Worm (Caenorhabditis elegans) whole organism, dauer: ENCODE data around the gene dnj-23.

Experiments used
- unc-62 ChIP-seq: sonication (generic microtip); optimal IDR thresholded peaks from 2 replicates; lab custom pipeline; 2017; ENCODE audit warnings: missing biosample characterization, missing genetic modification reagents, missing genetic modification characterization

Gene dnj-23

DNA sequence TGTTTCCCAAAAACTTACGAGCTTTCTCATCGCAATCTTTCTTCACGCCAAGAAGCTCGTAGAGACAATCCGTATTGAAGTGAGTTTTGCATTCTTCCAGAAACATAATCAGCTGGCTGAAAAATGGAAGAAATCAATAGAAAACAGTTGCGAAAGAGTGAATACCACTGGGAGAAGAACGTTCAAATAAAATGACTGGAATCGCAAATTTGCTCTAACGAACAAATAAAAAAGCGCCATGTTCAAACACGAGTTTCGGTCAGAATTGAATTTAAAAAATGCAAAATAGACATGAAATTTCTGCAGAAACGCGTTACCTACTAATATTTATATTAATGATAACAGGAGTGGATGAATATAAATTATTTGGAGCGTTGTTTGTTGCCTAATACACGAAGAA is at the start of gene dnj-23:
dnj-23 (minus strand) TSS at position 158 of the 400 bp plus-strand sequence.
- no peak for TF ChIP-seq unc-62 (GFP tag; lab: Kevin White, UChicago)

DNA sequence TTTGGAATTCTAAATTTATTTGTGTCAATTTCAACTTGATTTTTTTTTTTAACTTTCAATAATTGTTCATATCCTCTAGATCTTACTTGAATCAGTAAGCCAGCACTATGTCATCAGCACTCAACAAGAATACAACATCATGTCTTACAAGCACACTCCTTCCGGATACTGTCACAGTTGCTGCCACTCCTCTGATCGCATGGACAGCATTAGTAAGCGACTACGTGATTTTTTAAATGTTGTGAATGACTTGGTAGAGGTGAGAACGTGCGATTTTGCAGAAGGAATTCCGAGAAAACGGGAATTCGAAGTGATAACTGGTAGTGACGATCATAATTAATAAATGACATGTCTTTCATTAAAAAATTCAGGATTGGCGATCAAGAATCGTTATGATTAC is 49.6 kb upstream of the dnj-23 start, which contains the start of gene oac-54:
oac-54 (plus strand) TSS at position 83 of the 400 bp plus-strand sequence.
- no peak for TF ChIP-seq unc-62 (GFP tag; lab: Kevin White, UChicago)

DNA sequence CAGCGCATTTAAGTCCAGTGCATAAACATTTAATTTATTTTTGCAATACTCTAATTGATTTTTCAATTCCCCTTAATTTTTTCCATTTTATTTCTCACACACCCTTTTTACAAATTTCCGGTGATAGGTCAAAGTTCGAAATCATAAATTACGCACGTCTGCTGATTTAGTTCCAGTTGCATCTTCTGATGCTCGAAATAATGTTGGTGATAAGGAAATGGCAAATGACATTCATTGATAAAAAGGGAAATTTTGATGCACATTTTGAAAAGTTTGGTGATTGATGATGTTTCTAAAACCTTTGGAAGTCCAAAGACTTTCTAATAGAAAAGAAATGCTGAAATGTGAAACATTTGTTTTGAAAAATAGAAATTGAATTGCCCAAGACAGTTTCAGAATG is 48.7 kb upstream of the dnj-23 start:
- no peak for TF ChIP-seq unc-62 (GFP tag; lab: Kevin White, UChicago)

DNA sequence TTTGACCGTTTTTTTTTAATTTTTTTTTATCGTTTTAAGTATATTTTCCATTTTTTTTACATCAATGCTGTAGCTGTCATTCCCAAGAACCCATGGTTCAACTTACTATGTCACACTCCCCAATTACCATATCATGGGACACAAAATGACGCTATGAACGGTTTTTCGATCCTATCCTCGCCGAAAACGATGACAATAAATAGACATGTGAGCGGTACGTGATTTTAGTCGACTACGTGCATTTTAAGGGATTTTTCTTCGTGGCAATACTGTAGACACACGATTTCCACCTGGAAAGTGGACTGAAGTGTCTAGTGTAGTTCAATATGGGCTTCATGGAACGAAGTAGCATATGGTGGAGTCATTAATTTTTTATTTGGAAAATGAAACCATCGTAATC is 47.9 kb upstream of the dnj-23 start:
- TF ChIP-seq unc-62 (GFP tag; lab: Kevin White, UChicago): no peak

DNA sequence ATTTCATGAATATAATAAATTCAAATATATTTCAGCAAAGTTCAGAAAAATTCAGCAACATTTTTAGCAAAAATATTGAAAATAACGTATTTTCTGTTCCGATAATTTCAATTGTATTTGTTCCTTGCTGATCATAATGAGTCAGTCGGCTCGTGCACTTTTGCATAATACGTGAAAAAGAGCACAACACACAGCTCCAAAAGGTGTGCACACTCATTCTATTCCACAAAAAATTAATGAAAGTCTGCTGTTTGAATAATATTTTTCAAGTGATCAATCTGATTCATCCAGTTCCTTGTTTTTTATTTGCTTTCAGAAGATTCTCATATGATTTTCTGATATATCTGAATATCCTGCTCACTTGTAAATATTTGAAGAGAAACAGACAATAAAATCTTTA is 45.9 kb upstream of the dnj-23 start:
- TF ChIP-seq unc-62 (GFP tag; lab: Kevin White, UChicago): no peak

DNA sequence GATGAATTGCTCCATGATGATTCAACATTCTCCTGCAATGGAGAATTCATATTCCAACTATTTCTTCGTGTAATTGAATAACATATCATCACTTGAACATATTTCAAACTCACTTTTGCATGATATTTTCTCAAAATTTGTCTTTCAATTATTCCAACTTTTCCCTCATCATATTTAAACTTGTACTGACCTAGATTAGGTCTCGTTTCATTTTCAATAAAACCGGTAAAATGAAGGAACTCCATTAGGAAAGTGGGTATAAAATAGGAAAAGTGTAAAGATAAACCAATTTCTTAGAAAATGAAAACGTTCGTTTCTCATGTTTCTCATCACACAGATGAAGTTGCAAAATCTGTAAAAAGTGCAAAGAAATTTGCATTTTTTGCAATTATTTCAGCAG is 43.8 kb upstream of the dnj-23 start, which contains the start of gene col-78:
col-78 (plus strand) TSS at position 301 of the 400 bp plus-strand sequence.
- no peak for TF ChIP-seq unc-62 (GFP tag; lab: Kevin White, UChicago)

DNA sequence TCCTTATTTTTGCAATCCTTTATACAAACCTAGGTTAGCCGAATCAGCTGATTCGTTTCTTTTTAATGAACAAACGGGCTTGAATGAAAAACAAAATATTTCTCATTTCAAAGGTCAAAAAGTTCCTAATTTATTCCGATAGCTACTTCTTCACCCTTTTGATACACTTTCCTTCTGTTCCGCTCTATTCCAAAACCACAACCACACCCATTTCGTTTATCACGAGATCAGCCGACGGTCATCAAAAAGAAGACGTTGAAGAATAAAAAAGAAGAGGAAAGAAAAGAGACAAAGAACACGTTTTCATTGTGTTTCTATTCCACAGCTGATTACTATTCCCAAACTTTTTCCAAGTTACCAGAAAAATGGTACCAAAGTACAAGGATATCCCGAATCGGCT is 39.7 kb upstream of the dnj-23 start:
- no peak for TF ChIP-seq unc-62 (GFP tag; lab: Kevin White, UChicago)

DNA sequence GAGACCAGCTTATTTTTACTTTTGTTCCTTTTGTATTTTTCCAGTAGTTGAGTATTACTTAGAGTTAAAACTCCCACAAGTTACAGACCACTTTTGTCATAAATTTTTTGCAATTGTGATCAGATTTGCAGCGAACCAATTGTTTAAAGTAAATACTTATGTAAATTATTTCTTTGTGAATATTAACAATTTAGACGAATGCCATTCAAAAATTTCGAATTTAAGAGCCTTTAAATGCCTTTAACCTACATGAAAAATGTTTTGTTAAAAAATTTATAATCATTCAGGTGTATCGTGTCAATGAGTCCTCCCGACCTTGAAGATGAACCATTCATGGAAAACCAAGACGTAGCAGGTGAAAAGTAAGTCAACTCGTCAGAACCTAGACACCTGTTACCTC is 37.6 kb upstream of the dnj-23 start, which contains the start of gene W07A12.4:
W07A12.4 (plus strand) TSS at position 301 of the 400 bp plus-strand sequence.
- TF ChIP-seq unc-62 (GFP tag; lab: Kevin White, UChicago): no peak

DNA sequence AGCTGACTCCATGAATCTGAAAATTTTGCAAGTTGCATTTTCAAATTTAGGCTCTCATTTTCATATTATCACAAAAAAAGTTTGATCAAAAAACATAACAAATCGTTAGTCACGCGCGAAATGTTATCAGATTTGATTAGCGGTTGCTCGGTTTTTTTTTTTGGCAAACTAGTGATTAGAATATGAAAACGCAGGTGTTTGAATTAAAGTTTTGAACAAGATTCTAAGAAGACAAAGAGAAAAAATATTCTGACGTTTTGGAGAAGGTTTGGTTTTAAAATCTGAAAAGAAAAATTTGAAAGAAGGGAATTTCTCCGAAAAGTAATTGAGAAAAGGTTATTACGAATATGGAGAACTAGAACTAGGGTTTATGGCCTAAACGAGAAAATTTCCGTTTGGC is 36.0 kb upstream of the dnj-23 start:
- no peak for TF ChIP-seq unc-62 (GFP tag; lab: Kevin White, UChicago)

DNA sequence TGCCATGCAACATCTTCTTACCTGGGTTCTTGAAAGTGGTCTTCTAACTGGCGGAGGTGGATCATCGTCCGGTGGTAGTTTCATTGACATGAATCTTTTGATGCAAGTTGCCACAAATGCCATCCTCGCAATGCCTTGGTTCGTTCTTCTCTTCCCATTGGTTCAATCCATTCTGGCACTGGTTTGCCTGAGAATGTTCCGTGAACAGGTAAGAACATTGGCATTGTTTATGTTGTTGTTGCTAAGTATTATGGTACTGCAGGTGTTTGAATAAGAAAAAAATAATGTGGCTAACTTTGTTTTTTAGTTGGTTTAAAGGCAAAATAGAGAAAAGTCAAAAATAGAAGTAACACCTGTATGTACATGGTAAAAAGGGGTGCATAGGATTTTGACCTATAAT is 35.4 kb upstream of the dnj-23 start:
- TF ChIP-seq unc-62 (GFP tag; lab: Kevin White, UChicago): no peak

DNA sequence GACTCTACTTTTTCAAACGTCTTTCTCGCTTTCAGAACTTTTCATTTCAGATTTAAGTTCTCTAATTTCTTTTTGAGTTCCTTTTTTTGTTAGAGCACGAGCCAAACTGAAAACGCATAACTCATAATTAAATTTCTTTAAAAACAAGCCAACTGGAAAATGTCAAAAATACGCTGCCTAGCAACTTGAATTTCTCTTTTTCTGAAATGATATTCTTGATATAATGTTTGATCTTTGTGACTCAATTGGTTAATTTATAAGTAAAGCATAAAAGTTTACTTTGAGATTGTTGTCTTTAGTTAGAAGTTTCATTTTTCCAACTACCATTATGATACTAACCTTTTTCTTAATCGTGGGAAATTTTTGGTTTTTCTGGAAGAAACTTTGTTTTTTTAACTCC is 32.7 kb upstream of the dnj-23 start:
- no peak for TF ChIP-seq unc-62 (GFP tag; lab: Kevin White, UChicago)

DNA sequence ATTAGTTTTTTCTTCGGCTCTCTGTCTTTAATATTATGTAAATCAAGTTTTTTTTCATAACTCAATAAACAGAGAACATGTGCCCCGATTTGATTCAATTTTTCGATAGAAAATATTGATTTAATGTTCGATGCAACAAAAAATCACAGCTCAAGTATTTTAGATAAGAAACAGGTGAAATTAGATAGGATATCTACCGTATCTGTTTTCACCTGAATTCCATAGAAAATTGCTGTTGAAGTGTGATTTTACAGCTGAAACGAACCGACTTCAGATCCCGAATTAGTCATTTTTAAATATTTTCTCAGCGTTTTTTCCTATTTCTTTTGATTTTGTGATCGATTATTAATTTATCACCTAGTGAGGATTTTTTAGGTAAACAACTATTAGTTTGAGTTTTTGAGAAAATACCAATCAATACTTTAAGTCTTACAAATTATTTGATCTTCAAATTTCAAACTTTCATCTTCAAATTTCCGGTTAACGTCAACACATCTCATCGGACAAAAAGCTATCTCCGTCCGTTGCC is 30.8 kb upstream of the dnj-23 start, which contains the start of gene Y9C2UA.1:
Y9C2UA.1 (plus strand) TSS at position 479 of the 529 bp plus-strand sequence.
- TF ChIP-seq unc-62 (GFP tag; lab: Kevin White, UChicago): no peak

DNA sequence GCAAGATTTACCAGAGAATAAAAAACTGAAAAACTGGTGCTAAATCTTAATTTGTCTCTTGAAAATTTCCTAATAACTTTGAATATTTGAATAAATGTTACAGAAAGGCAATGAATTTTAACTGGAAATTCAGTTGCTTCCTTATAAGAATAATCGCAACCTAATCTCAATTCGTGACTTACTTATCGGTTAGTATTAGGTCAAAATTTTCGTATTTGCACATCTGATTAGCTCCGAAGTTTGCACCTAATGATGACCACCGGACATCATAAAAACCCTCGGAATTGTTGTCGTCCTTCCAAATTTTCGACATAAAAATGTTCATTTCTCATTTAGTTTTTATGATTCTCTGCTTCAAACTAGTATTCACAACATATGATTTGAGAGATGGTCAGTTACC is 29.4 kb upstream of the dnj-23 start, which contains the start of gene C16D2.3:
C16D2.3 (plus strand) TSS at position 301 of the 400 bp plus-strand sequence.
- no peak for TF ChIP-seq unc-62 (GFP tag; lab: Kevin White, UChicago)

DNA sequence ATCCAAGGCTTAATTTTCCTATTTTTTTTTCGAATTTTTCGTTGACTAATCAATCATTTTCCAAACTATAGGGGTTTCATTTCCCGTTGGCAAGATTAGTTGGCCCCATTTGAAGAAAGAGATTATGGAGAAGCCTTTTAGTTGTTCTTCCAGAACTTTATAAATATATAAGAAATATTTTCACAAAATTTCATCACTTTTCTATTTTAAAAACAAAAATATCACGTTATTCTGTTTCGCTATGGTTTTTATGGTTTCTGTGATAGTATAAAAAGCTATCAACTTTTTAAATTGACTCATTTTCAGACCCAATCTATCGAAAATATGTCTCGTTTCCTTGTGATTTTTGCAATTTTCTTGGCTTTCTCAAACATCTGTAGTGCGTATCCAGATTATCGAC is 27.5 kb upstream of the dnj-23 start, which contains the start of gene nlp-78:
nlp-78 (plus strand) TSS at position 301 of the 400 bp plus-strand sequence.
- no peak for TF ChIP-seq unc-62 (GFP tag; lab: Kevin White, UChicago)

DNA sequence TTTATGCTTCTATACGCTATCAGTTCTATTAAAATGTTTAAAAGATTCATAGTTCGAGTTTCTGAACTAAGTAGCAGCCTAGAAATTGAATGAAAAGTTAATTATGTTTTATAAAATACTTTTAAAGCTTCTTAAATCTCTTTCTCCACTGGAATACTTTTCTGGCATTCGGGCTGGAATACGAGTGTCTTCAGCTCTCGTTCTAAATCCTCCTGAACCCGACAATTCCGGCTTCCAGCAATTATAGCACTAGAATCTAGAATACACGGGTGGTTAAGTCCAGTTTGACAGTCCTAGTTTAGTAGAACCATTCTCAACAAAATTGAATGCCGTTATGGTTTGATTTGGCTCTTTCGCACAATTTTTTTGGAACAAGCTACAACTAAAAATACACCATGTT is 23.9 kb upstream of the dnj-23 start:
- TF ChIP-seq unc-62 (GFP tag; lab: Kevin White, UChicago): no peak

DNA sequence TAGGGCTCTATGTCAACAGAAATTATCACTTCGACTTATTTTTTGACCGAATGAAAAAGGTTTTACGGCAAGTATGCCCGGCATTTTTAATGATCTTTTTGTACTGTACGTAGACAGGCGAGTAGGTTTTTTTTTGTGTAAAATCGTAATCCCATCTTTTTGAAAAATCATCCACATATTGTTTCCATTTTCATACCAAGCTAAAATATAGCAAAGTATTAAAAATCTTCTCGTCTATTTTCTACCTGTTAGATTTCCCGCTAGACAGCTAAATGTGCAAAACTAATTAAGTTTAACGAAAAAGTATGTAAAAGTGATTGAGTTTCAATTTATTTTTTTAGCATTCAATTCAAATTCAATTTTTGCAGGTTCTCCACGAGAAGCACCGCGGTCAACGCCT is 23.0 kb upstream of the dnj-23 start, which contains the start of gene C16D2.1:
C16D2.1 (plus strand) TSS at position 301 of the 400 bp plus-strand sequence.
- TF ChIP-seq unc-62 (GFP tag; lab: Kevin White, UChicago): no peak

DNA sequence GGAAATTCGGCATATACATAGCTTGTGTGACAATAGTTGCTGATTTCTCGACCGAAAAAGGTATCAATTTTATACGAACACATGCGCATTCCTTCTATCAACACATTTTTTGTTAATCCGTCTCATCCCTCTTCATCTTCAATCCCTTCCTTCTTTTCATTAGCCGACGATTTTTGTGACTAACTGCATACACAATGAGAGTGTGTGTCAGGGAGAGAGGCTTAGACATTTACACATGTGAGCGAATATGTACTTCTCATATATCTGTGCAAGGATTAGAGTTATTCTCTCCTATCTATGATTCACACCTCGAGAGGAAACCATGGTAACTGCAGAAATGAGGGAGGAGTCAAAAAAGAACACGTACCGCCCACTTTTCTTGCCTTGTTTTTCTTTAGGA is 21.9 kb upstream of the dnj-23 start:
- no peak for TF ChIP-seq unc-62 (GFP tag; lab: Kevin White, UChicago)
